Worm (Caenorhabditis elegans): Measurements from ENCODE around the gene pssy-2.

- TF ChIP-seq pha-4 (GFP tag; IDR thresholded peaks at IDR 0.05), result no peak
- no peak for TF ChIP-seq pha-4 (tag; optimal IDR thresholded peaks at IDR 0.05)
- no peak for TF ChIP-seq fkh-10 (GFP tag; optimal IDR thresholded peaks at IDR 0.05)
- no peak for TF ChIP-seq unc-62 (GFP tag; optimal IDR thresholded peaks at IDR 0.05 in 1 of 2)
- no peak for TF ChIP-seq unc-62 (tag; optimal IDR thresholded peaks at IDR 0.05)
- no peak for TF ChIP-seq skn-1 (tag; optimal IDR thresholded peaks at IDR 0.05)
- TF ChIP-seq egl-27 (tag; optimal IDR thresholded peaks at IDR 0.05), result no peak
- no peak for TF ChIP-seq unc-39 (tag; optimal IDR thresholded peaks at IDR 0.05)
- no peak for TF ChIP-seq nhr-77 (tag; optimal IDR thresholded peaks at IDR 0.05)
- no peak for TF ChIP-seq nhr-25 (tag; optimal IDR thresholded peaks at IDR 0.05; ENCODE audit: borderline replicate concordance, insufficient read depth)
- no peak for TF ChIP-seq fos-1 (tag; optimal IDR thresholded peaks at IDR 0.05)
- TF ChIP-seq D1046.2 (GFP tag; IDR thresholded peaks at IDR 0.05), result no peak
- TF ChIP-seq mdl-1 (tag; optimal IDR thresholded peaks at IDR 0.05), result no peak
- TF ChIP-seq ama-1 (optimal IDR thresholded peaks at IDR 0.05), result no peak
- TF ChIP-seq lin-1 (GFP tag; IDR thresholded peaks at IDR 0.05), result no peak
These were observed 2.9 kb downstream of the pssy-2 start for ce11 chrIII:13474482-13474881.
